Fruit fly (Drosophila melanogaster): ENCODE data around the gene RNaseX25.

Gene RNaseX25

dm6 chr3L:7976081-7976483 lies 5.7 kb downstream of the RNaseX25 start, which contains the start of the genes HP4 and CG8209 (continued):
- TF ChIP-seq CG1647 (GFP tag; optimal IDR thresholded peaks at IDR 0.05) (peak; percentile 41), CG33213 (GFP tag; optimal IDR thresholded peaks at IDR 0.05) (peak; percentile 17), scrt (GFP tag; optimal IDR thresholded peaks at IDR 0.05) (peak; percentile 63), CG4707 (GFP tag; optimal IDR thresholded peaks at IDR 0.05) (peak; percentile 37), CG5180 (GFP tag; optimal IDR thresholded peaks at IDR 0.05) (peak; percentile 51), al (GFP tag; IDR thresholded peaks at IDR 0.05) (peak; percentile 82), CG8359 (GFP tag; optimal IDR thresholded peaks at IDR 0.05; ENCODE audit: borderline replicate concordance) (peak; percentile 28), CG16779 (GFP tag; IDR thresholded peaks at IDR 0.05) (no peak), gt (GFP tag; IDR thresholded peaks at IDR 0.05) (no peak), mam (GFP tag; optimal IDR thresholded peaks at IDR 0.05) (peak; percentile 75), fd96Cb (tag; optimal IDR thresholded peaks at IDR 0.05) (peak; percentile 73), CG16815 (GFP tag; optimal IDR thresholded peaks at IDR 0.05) (peak; percentile 67), CG10959 (GFP tag; IDR thresholded peaks at IDR 0.05) (peak; percentile 56; the same call in 1 of the 2 replicates), bigmax (GFP tag; optimal IDR thresholded peaks at IDR 0.05) (no peak), CG4617 (GFP tag; optimal IDR thresholded peaks at IDR 0.05; ENCODE audit: borderline replicate concordance) (peak; percentile 45), CG6854 (GFP tag; optimal IDR thresholded peaks at IDR 0.05) (peak; percentile 54), CG16863 (GFP tag; optimal IDR thresholded peaks at IDR 0.05) (peak; percentile 18), YL-1 (GFP tag; optimal IDR thresholded peaks at IDR 0.05) (peak; percentile 77), crol (GFP tag; IDR thresholded peaks at IDR 0.05) (no peak), CG9876 (GFP tag; optimal IDR thresholded peaks at IDR 0.05) (no peak), H15 (GFP tag; IDR thresholded peaks at IDR 0.05) (peak; percentile 76; the same call in 2 of the 3 replicates), gro (GFP tag; optimal IDR thresholded peaks at IDR 0.05) (peak; percentile 37), NFAT (GFP tag; IDR thresholded peaks at IDR 0.05) (peak; percentile 76; the same call in 1 of the 2 replicates), CG18764 (GFP tag; optimal IDR thresholded peaks at IDR 0.05) (peak; percentile 61), CG6689 (GFP tag; IDR thresholded peaks at IDR 0.05) (peak; percentile 87), Hr3 (GFP tag; optimal IDR thresholded peaks at IDR 0.05) (peak; percentile 87), zf30C (GFP tag; optimal IDR thresholded peaks at IDR 0.05) (peak; percentile 99), CG12391 (tag; optimal IDR thresholded peaks at IDR 0.05) (peak; percentile 95), H2.0 (GFP tag; IDR thresholded peaks at IDR 0.05) (peak; percentile 78), CG12104 (GFP tag; optimal IDR thresholded peaks at IDR 0.05) (peak; percentile 58), her (GFP tag; optimal IDR thresholded peaks at IDR 0.05) (peak; percentile 19), pita (GFP tag; optimal IDR thresholded peaks at IDR 0.05) (no peak), CG9797 (GFP tag; optimal IDR thresholded peaks at IDR 0.05) (peak; percentile 17), CG3995 (GFP tag; optimal IDR thresholded peaks at IDR 0.05) (peak; percentile 29), ssp (GFP tag; IDR thresholded peaks at IDR 0.05) (peak; percentile 78), fd3F (GFP tag; optimal IDR thresholded peaks at IDR 0.05) (peak; percentile 74), eve (GFP tag; optimal IDR thresholded peaks at IDR 0.05) (no peak), Dfd (GFP tag; optimal IDR thresholded peaks at IDR 0.05) (no peak), sr (GFP tag; IDR thresholded peaks at IDR 0.05) (no peak), grau (tag; optimal IDR thresholded peaks at IDR 0.05) (peak; percentile 85), Opbp (GFP tag; IDR thresholded peaks at IDR 0.05; ENCODE audit: partially characterized antibody) (peak; percentile 90; the same call in 2 of the 3 replicates), ci (GFP tag; IDR thresholded peaks at IDR 0.05) (peak; percentile 82), Hey (tag; optimal IDR thresholded peaks at IDR 0.05) (no peak), CG7786 (GFP tag; optimal IDR thresholded peaks at IDR 0.05) (peak; percentile 47), CG7556 (GFP tag; optimal IDR thresholded peaks at IDR 0.05) (peak; percentile 83), Side (GFP tag; optimal IDR thresholded peaks at IDR 0.05) (peak; percentile 57), Dll (GFP tag; IDR thresholded peaks at IDR 0.05; ENCODE audit: partially characterized antibody) (peak; percentile 99), TFAM (GFP tag; optimal IDR thresholded peaks at IDR 0.05) (no peak), ERR (GFP tag; optimal IDR thresholded peaks at IDR 0.05) (no peak), E2f2 (GFP tag; IDR thresholded peaks at IDR 0.05) (peak; percentile 72), Bdp1 (GFP tag; optimal IDR thresholded peaks at IDR 0.05) (no peak), CG1602 (GFP tag; optimal IDR thresholded peaks at IDR 0.05) (peak; percentile 87)

Data from whole organism, embryonic.